Worm (Caenorhabditis elegans): ENCODE measurements around the gene C14F11.4.

The C14F11.4 gene

ce11 chrX:6253899-6254670 lies 21.2 kb upstream of the C14F11.4 start:
- TF ChIP-seq lim-7 (GFP tag; IDR thresholded peaks at IDR 0.05) (no peak), T26A8.4 (GFP tag; IDR thresholded peaks at IDR 0.05) (peak; percentile 85), zag-1 (tag; optimal IDR thresholded peaks at IDR 0.05) (no peak), egl-43 (GFP tag; IDR thresholded peaks at IDR 0.05) (0 out of 2 replicates have a peak, but pooled peaks have one; percentile 61), ama-1 (optimal IDR thresholded peaks at IDR 0.05) (peak; percentile 73), attf-4 (tag; optimal IDR thresholded peaks at IDR 0.05) (no peak), arid-1 (GFP tag; conservative IDR thresholded peaks at IDR 0.05) (no peak), nhr-42 (GFP tag; IDR thresholded peaks at IDR 0.05) (peak; percentile 30; the same call in 1 of the 2 replicates), duxl-1 (tag; optimal IDR thresholded peaks at IDR 0.05; ENCODE audit: poor library complexity) (peak; percentile 79), php-3 (GFP tag; IDR thresholded peaks at IDR 0.05) (peak; percentile 56; the same call in 1 of the 2 replicates), hif-1 (tag; optimal IDR thresholded peaks at IDR 0.05) (peak in 1 of 2 experiments; percentile 90), hlh-30 (tag; optimal IDR thresholded peaks at IDR 0.05; ENCODE audit: insufficient read depth) (peak; percentile 78), tra-1 (GFP tag; IDR thresholded peaks at IDR 0.05) (peak; percentile 53; the same call in 1 of the 2 replicates), tag-97 (GFP tag; IDR thresholded peaks at IDR 0.05) (no peak), ZK337.2 (GFP tag; IDR thresholded peaks at IDR 0.05) (no peak; the same call in 1 of the 2 replicates), ces-1 (GFP tag; optimal IDR thresholded peaks at IDR 0.05) (no peak), ctbp-1 (GFP tag; IDR thresholded peaks at IDR 0.05) (0 out of 2 replicates have a peak, but pooled peaks have one; percentile 27), nhr-76 (tag; optimal IDR thresholded peaks at IDR 0.05) (peak; percentile 42), spr-1 (tag; optimal IDR thresholded peaks at IDR 0.05) (peak; percentile 32), madf-9 (GFP tag; conservative IDR thresholded peaks at IDR 0.05) (0 out of 2 replicates have a peak, but pooled peaks have one; percentile 14), R02D3.7 (tag; optimal IDR thresholded peaks at IDR 0.05) (no peak), nhr-11 (tag; optimal IDR thresholded peaks at IDR 0.05) (peak; percentile 48), dmd-8 (GFP tag; IDR thresholded peaks at IDR 0.05) (0 out of 2 replicates have a peak, but pooled peaks have one; percentile 16), mdt-29 (GFP tag; IDR thresholded peaks at IDR 0.05) (peak; percentile 65), gei-8 (GFP tag; optimal IDR thresholded peaks at IDR 0.05) (peak; percentile 61), nhr-48 (tag; optimal IDR thresholded peaks at IDR 0.05) (peak; percentile 1), lin-1 (GFP tag; IDR thresholded peaks at IDR 0.05) (no peak), ceh-28 (tag; optimal IDR thresholded peaks at IDR 0.05) (peak; percentile 66), saeg-2 (GFP tag; IDR thresholded peaks at IDR 0.05) (peak; percentile 61; the same call in 1 of the 2 replicates), lsy-2 (tag; optimal IDR thresholded peaks at IDR 0.05) (peak; percentile 1 to 46), pqm-1 (tag; optimal IDR thresholded peaks at IDR 0.05) (no peak), F10B5.3 (tag; optimal IDR thresholded peaks at IDR 0.05) (no peak), mdl-1 (tag; optimal IDR thresholded peaks at IDR 0.05) (peak in 1 of 2 experiments; percentile 62), ceh-32 (tag; optimal IDR thresholded peaks at IDR 0.05; ENCODE audit: poor library complexity) (no peak), ceh-62 (tag; optimal IDR thresholded peaks at IDR 0.05) (no peak), mxl-3 (GFP tag; optimal IDR thresholded peaks at IDR 0.05) (peak; percentile 73), hmg-1.1 (GFP tag; IDR thresholded peaks at IDR 0.05) (0 out of 2 replicates have a peak, but pooled peaks have one; percentile 46), lin-15B (tag; optimal IDR thresholded peaks at IDR 0.05) (no peak), spr-3 (GFP tag; optimal IDR thresholded peaks at IDR 0.05) (peak; percentile 43), nhr-25 (tag; optimal IDR thresholded peaks at IDR 0.05; ENCODE audit: borderline replicate concordance, insufficient read depth) (peak; percentile 54), lir-3 (tag; optimal IDR thresholded peaks at IDR 0.05) (peak; percentile 23), hlh-11 (tag; optimal IDR thresholded peaks at IDR 0.05) (peak; percentile 86), nhr-102 (tag; optimal IDR thresholded peaks at IDR 0.05) (peak; percentile 73), set-16 (GFP tag; IDR thresholded peaks at IDR 0.05) (no peak; the same call in 1 of the 2 replicates), mes-2 (tag; optimal IDR thresholded peaks at IDR 0.05; ENCODE audit: poor library complexity, severe bottlenecking) (peak; percentile 60), daf-8 (GFP tag; IDR thresholded peaks at IDR 0.05) (no peak), nhr-28 (tag; optimal IDR thresholded peaks at IDR 0.05) (peak; percentile 85), ceh-44 (GFP tag; IDR thresholded peaks at IDR 0.05) (no peak)
